Worm (Caenorhabditis elegans) whole organism, L1 larva: Measurements from ENCODE around the gene hpl-1.

ENCODE experiments used
- F16B12.6 ChIP-seq: fragments of 150-350 bp; optimal IDR thresholded peaks from 2 replicates; lab custom pipeline; 2014; ENCODE audit warnings: missing biosample characterization, missing genetic modification characterization
- Y116A8C.19 ChIP-seq: sonication (generic microtip); optimal IDR thresholded peaks from 2 replicates; lab custom pipeline; 2016; ENCODE audit warnings: missing compliant biosample characterization, missing genetic modification characterization, borderline replicate concordance
- fkh-10 ChIP-seq: sonication (generic microtip); optimal IDR thresholded peaks from 2 replicates; lab custom pipeline; 2017; ENCODE audit warnings: missing biosample characterization, missing genetic modification reagents, missing genetic modification characterization
- hlh-17 ChIP-seq: fragments of 200-800 bp; sonication (Bioruptor generic); optimal IDR thresholded peaks from 2 replicates; lab custom pipeline; 2018; ENCODE audit warnings: missing genetic modification characterization, mild to moderate bottlenecking, missing compliant biosample characterization, moderate library complexity, borderline replicate concordance
- lin-13 ChIP-seq: fragments of 150-350 bp; optimal IDR thresholded peaks from 2 replicates; lab custom pipeline; 2014; ENCODE audit warnings: missing biosample characterization, missing genetic modification reagents, missing genetic modification characterization
- lin-39 ChIP-seq: fragments of 150-350 bp; optimal IDR thresholded peaks from 2 replicates; lab custom pipeline; 2014; ENCODE audit warnings: missing biosample characterization, missing genetic modification reagents, missing genetic modification characterization
- lir-3 ChIP-seq: sonication (generic microtip); optimal IDR thresholded peaks from 2 replicates; lab custom pipeline; 2016; ENCODE audit warnings: mild to moderate bottlenecking, missing genetic modification characterization, moderate library complexity, missing compliant biosample characterization; ENCODE audit not compliant: poor library complexity
- nhr-20 ChIP-seq: sonication (generic microtip); optimal IDR thresholded peaks from 2 replicates; lab custom pipeline; 2016; ENCODE audit warnings: mild to moderate bottlenecking, missing genetic modification characterization, missing compliant biosample characterization
- nhr-28 ChIP-seq: fragments of 150-350 bp; optimal IDR thresholded peaks from 2 replicates; lab custom pipeline; 2014; ENCODE audit warnings: missing biosample characterization, missing genetic modification characterization
- nhr-71 ChIP-seq: sonication (generic microtip); optimal IDR thresholded peaks from 2 replicates; lab custom pipeline; 2016; ENCODE audit warnings: mild to moderate bottlenecking, missing genetic modification characterization, moderate library complexity, missing compliant biosample characterization
- pag-3 ChIP-seq: sonication (generic microtip); optimal IDR thresholded peaks from 2 replicates; lab custom pipeline; 2017; ENCODE audit warnings: missing genetic modification characterization, mild to moderate bottlenecking, missing compliant biosample characterization, antibody characterized with exemption, borderline replicate concordance; ENCODE audit not compliant: insufficient read depth
- pqm-1 ChIP-seq: sonication (generic microtip); optimal IDR thresholded peaks from 3 replicates; lab custom pipeline; 2017; ENCODE audit warnings: missing biosample characterization, missing genetic modification characterization
- rnt-1 ChIP-seq: sonication (generic microtip); optimal IDR thresholded peaks from 2 replicates; lab custom pipeline; 2016; ENCODE audit warnings: mild to moderate bottlenecking, missing genetic modification characterization, moderate library complexity, missing compliant biosample characterization
- snpc-4 ChIP-seq: fragments of 150-350 bp; optimal IDR thresholded peaks from 2 replicates; lab custom pipeline; 2014; ENCODE audit warnings: missing biosample characterization, missing genetic modification characterization
- unc-30 ChIP-seq: sonication (generic microtip); optimal IDR thresholded peaks from 2 replicates; lab custom pipeline; 2017; ENCODE audit warnings: missing biosample characterization, missing genetic modification characterization
- unc-86 ChIP-seq: sonication (generic microtip); optimal IDR thresholded peaks from 2 replicates; lab custom pipeline; 2016; ENCODE audit warnings: missing genetic modification characterization, missing compliant biosample characterization
- unc-98 ChIP-seq: fragments of 200-800 bp; sonication (Bioruptor generic); IDR thresholded peaks from 2 replicates; pipeline ENCODE4 v1.3.6; 2022; ENCODE audit warnings: missing genetic modification characterization, missing compliant biosample characterization
- vab-15 ChIP-seq: sonication (generic microtip); optimal IDR thresholded peaks from 2 replicates; lab custom pipeline; 2017; ENCODE audit warnings: missing genotype, mild to moderate bottlenecking, missing genetic modification characterization, missing compliant biosample characterization
- ztf-11 ChIP-seq, 2 experiments: sonication (generic microtip); optimal IDR thresholded peaks; 2 replicates each; lab custom pipeline; 2016 to 2017; ENCODE audit warnings: missing genetic modification characterization in 2 of 2, missing biosample characterization in 1 of 2, missing compliant biosample characterization in 1 of 2

hpl-1 gene

ce11 chrX:13294669-13295068, 49.5 kb downstream of the hpl-1 start, which contains the start of gene srd-36:
TSS of gene srd-36 (minus strand) at chrX:13294769.
- TF ChIP-seq nhr-28 (tag; lab: Kevin White, UChicago), result no peak
- TF ChIP-seq lin-13 (GFP tag; lab: Kevin White, UChicago), result no peak
- no peak for TF ChIP-seq unc-86 (tag; lab: Kevin White, UChicago)
- no peak for TF ChIP-seq lin-39 (tag; lab: Kevin White, UChicago)
- TF ChIP-seq F16B12.6 (tag; lab: Kevin White, UChicago), result no peak
- no peak for TF ChIP-seq vab-15 (tag; lab: Kevin White, UChicago)
- no peak for TF ChIP-seq pqm-1 (tag; lab: Kevin White, UChicago)
- TF ChIP-seq ztf-11 (tag; optimal IDR thresholded peaks at IDR 0.05; lab: Kevin White, UChicago), result no peak
- TF ChIP-seq pag-3, result no peak
- TF ChIP-seq lir-3, result no peak
- TF ChIP-seq nhr-20 (tag; lab: Kevin White, UChicago), result no peak
- no peak for TF ChIP-seq unc-30 (tag; lab: Kevin White, UChicago)
- no peak for TF ChIP-seq fkh-10 (GFP tag; lab: Kevin White, UChicago)
- TF ChIP-seq snpc-4, result no peak
- TF ChIP-seq nhr-71 (tag; lab: Kevin White, UChicago), result no peak
- TF ChIP-seq Y116A8C.19 (tag; lab: Kevin White, UChicago), result no peak
- no peak for TF ChIP-seq unc-98 (GFP tag; lab: Robert Waterston, UW)
- TF ChIP-seq hlh-17, result no peak
- TF ChIP-seq rnt-1, result no peak
